Worm (Caenorhabditis elegans) whole organism, L2 larva: ENCODE results near the gene nlp-13.

Source experiments
- aly-2 ChIP-seq: fragments of 150-350 bp; optimal IDR thresholded peaks from 2 replicates; lab custom pipeline; 2014; ENCODE audit warnings: missing biosample characterization, missing genetic modification characterization
- ama-1 ChIP-seq: fragments of 150-350 bp; optimal IDR thresholded peaks from 2 replicates; lab custom pipeline; 2018; ENCODE audit warnings: inconsistent platforms
- blmp-1 ChIP-seq: sonication (generic microtip); optimal IDR thresholded peaks from 2 replicates; lab custom pipeline; 2017; ENCODE audit warnings: missing genetic modification characterization, mild to moderate bottlenecking, missing compliant biosample characterization, antibody characterized with exemption, moderate library complexity; ENCODE audit not compliant: insufficient read depth
- elt-3 ChIP-seq: sonication (generic microtip); optimal IDR thresholded peaks from 2 replicates; lab custom pipeline; 2017; ENCODE audit warnings: missing biosample characterization, missing genetic modification characterization
- lin-39 ChIP-seq: fragments of 150-350 bp; optimal IDR thresholded peaks from 2 replicates; lab custom pipeline; 2014; ENCODE audit warnings: missing biosample characterization, missing genetic modification reagents, missing genetic modification characterization
- mbf-1 ChIP-seq: sonication (generic microtip); optimal IDR thresholded peaks from 2 replicates; lab custom pipeline; 2017; ENCODE audit warnings: missing biosample characterization, missing genetic modification characterization
- mdl-1 ChIP-seq, 2 experiments: fragments of 150-350 bp in 1 of 2; sonication (generic microtip) in 1 of 2; optimal IDR thresholded peaks; 2 replicates each; lab custom pipeline; 2017; ENCODE audit warnings: missing biosample characterization in 2 of 2, missing genetic modification characterization in 2 of 2
- nhr-10 ChIP-seq: sonication (generic microtip); optimal IDR thresholded peaks from 2 replicates; lab custom pipeline; 2017; ENCODE audit warnings: missing biosample characterization, missing genetic modification characterization
- nhr-23 ChIP-seq: fragments of 150-350 bp; optimal IDR thresholded peaks from 2 replicates; lab custom pipeline; 2014; ENCODE audit warnings: missing biosample characterization, missing genetic modification reagents, missing genetic modification characterization
- skn-1 ChIP-seq: sonication (generic microtip); optimal IDR thresholded peaks from 2 replicates; lab custom pipeline; 2017; ENCODE audit warnings: missing biosample characterization, missing genetic modification characterization
- sma-3 ChIP-seq: sonication (generic microtip); optimal IDR thresholded peaks from 2 replicates; lab custom pipeline; 2016; ENCODE audit warnings: missing genetic modification reagents, missing genetic modification characterization, missing compliant biosample characterization
- unc-62 ChIP-seq: fragments of 150-350 bp; optimal IDR thresholded peaks from 2 replicates; lab custom pipeline; 2014; ENCODE audit warnings: missing biosample characterization, missing genetic modification reagents, missing genetic modification characterization
- zag-1 ChIP-seq: fragments of 150-350 bp; optimal IDR thresholded peaks from 2 replicates; lab custom pipeline; 2014; ENCODE audit warnings: missing biosample characterization, missing genetic modification characterization
- ztf-11 ChIP-seq: sonication (generic microtip); optimal IDR thresholded peaks from 2 replicates; lab custom pipeline; 2017; ENCODE audit warnings: missing biosample characterization, missing genetic modification characterization

DNA sequence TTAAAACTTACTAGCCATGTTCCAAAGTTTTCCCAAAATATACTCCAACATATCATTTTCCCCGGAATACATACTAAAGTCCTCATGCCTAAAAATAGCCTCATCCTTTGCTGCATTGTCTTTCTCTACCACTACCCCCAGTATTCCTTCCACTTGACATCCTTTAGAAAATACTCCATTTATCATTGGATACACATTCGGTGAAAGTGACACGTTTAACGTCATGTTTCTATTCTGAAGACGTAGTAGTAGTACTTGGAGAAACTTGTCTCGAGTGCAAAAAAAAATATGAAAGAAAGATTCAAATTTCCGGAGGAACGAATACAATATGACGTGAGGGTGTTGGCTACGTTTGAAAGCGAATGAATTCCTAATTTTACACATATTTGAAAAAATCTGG, 19.3 kb upstream of the nlp-13 start:
- TF ChIP-seq aly-2 (tag; lab: Kevin White, UChicago), result no peak
- TF ChIP-seq skn-1, result no peak
- no peak for TF ChIP-seq blmp-1 (tag; lab: Kevin White, UChicago)
- no peak for TF ChIP-seq unc-62 (GFP tag; lab: Kevin White, UChicago)
- no peak for TF ChIP-seq elt-3 (tag; lab: Kevin White, UChicago)
- no peak for TF ChIP-seq ztf-11 (tag; lab: Kevin White, UChicago)
- TF ChIP-seq sma-3, result no peak
- no peak for TF ChIP-seq mdl-1 (tag; optimal IDR thresholded peaks at IDR 0.05; lab: Kevin White, UChicago)
- no peak for TF ChIP-seq ama-1 (lab: Kevin White, UChicago)
- TF ChIP-seq lin-39 (tag; lab: Kevin White, UChicago), result no peak
- no peak for TF ChIP-seq nhr-23 (tag; lab: Kevin White, UChicago)
- TF ChIP-seq zag-1 (tag; lab: Kevin White, UChicago), result no peak
- no peak for TF ChIP-seq mbf-1 (tag; lab: Kevin White, UChicago)
- no peak for TF ChIP-seq nhr-10 (tag; lab: Kevin White, UChicago)
